Fruit fly (Drosophila melanogaster): ENCODE data around the gene CG9008.

DNA sequence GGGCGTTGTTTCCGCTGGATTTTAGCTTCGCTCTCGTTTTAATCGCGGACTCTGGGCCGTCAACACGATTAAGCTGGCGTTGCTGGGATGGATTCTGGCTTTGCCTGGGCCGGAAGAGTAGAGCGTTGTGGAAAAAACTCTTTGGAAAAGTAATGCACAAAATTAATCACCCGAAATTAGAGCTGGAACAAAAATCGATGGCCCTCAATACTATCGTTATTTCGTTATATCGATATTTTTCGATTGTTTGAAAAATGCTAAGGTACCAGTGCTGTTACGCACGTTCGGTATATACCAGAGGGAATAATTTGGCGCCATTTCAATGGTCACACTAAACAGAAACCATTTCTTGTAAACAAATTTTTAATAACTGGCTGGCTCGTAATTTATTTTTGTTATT is 49.6 kb upstream of the CG9008 start, which contains the start of the genes Arpc1 and Orc5:
- TF ChIP-seq CG8478 (optimal IDR thresholded peaks at IDR 0.05) (no peak), CTCF (optimal IDR thresholded peaks at IDR 0.05) (peak in 1 of 2 experiments; percentile 8)

Measured in S2 (cell line).